Fruit fly (Drosophila melanogaster): Measurements from ENCODE around the gene CG3557.

The CG3557 gene

DNA sequence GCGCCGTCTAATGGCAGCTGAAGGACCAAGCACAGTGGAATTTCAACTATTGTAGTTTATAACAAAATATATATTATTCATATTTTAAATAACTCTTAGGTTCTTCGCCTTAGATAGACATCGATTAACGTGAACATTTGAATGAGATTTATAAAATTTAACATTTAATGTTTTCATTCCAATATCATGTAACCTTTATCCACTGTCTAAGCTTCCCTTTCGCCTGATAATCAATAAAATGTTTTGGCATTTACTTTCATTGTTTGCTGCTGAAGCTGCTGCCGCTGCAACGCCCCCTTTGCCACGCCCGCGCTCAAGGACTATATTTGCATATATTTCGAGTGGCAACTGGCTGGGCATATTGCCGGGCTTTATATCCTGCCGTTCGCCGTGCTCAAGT, 9.3 kb upstream of the CG3557 start:
- TF ChIP-seq Rx (GFP tag; IDR thresholded peaks at IDR 0.05) (no peak), CG14441 (GFP tag; IDR thresholded peaks at IDR 0.05) (no peak), kni (GFP tag; optimal IDR thresholded peaks at IDR 0.05) (no peak), Tbp (GFP tag; optimal IDR thresholded peaks at IDR 0.05) (no peak), CG11085 (GFP tag; IDR thresholded peaks at IDR 0.05) (no peak), tna (GFP tag; IDR thresholded peaks at IDR 0.05; ENCODE audit: partially characterized antibody) (no peak), CG6813 (GFP tag; optimal IDR thresholded peaks at IDR 0.05) (no peak), usp (GFP tag; optimal IDR thresholded peaks at IDR 0.05) (no peak), tgo (GFP tag; IDR thresholded peaks at IDR 0.05) (no peak), Antp (GFP tag; optimal IDR thresholded peaks at IDR 0.05) (no peak), tup (GFP tag; optimal IDR thresholded peaks at IDR 0.05) (no peak), Ets65A (GFP tag) (no peak), cas (GFP tag; IDR thresholded peaks at IDR 0.05) (no peak), Bgb (GFP tag; IDR thresholded peaks at IDR 0.05; ENCODE audit: partially characterized antibody) (no peak), lola (GFP tag; optimal IDR thresholded peaks at IDR 0.05) (no peak), amos (GFP tag; IDR thresholded peaks at IDR 0.05; ENCODE audit: partially characterized antibody) (no peak), CG4424 (GFP tag; optimal IDR thresholded peaks at IDR 0.05) (no peak), Dbx (GFP tag; IDR thresholded peaks at IDR 0.05) (no peak), CG10959 (GFP tag; IDR thresholded peaks at IDR 0.05) (no peak), MBD-R2 (GFP tag; IDR thresholded peaks at IDR 0.05) (no peak), z (GFP tag; IDR thresholded peaks at IDR 0.05) (no peak), CG11723 (GFP tag; optimal IDR thresholded peaks at IDR 0.05) (no peak), gem (tag; optimal IDR thresholded peaks at IDR 0.05) (peak; percentile 40), CG10565 (GFP tag; optimal IDR thresholded peaks at IDR 0.05) (no peak), Dad (GFP tag; optimal IDR thresholded peaks at IDR 0.05) (no peak), CG15601 (tag; optimal IDR thresholded peaks at IDR 0.05) (no peak), dmrt11E (tag; optimal IDR thresholded peaks at IDR 0.05) (no peak), CG42726 (GFP tag; IDR thresholded peaks at IDR 0.05; ENCODE audit: partially characterized antibody) (no peak), Ssrp (tag; optimal IDR thresholded peaks at IDR 0.05) (no peak), H15 (GFP tag; IDR thresholded peaks at IDR 0.05) (no peak), Hsf (GFP tag; optimal IDR thresholded peaks at IDR 0.05) (no peak), CG5245 (GFP tag; optimal IDR thresholded peaks at IDR 0.05) (no peak), shn (GFP tag; optimal IDR thresholded peaks at IDR 0.05) (no peak), Spps (tag; optimal IDR thresholded peaks at IDR 0.05) (no peak), Med (GFP tag) (peak; percentile 70), toy (GFP tag; IDR thresholded peaks at IDR 0.05) (no peak), CG12219 (GFP tag; optimal IDR thresholded peaks at IDR 0.05) (no peak), bab2 (GFP tag; optimal IDR thresholded peaks at IDR 0.05) (no peak), danr (GFP tag; IDR thresholded peaks at IDR 0.05) (no peak), Camta (GFP tag; optimal IDR thresholded peaks at IDR 0.05) (no peak), CG32767 (GFP tag; IDR thresholded peaks at IDR 0.05) (no peak), CG17328 (GFP tag; IDR thresholded peaks at IDR 0.05) (peak; percentile 45; the same call in 1 of the 2 replicates), Nf-YB (GFP tag; optimal IDR thresholded peaks at IDR 0.05) (no peak), Xrp1 (GFP tag; IDR thresholded peaks at IDR 0.05) (0 out of 2 replicates have a peak, but pooled peaks have one; percentile 9), Mrtf (GFP tag; IDR thresholded peaks at IDR 0.05) (no peak), CG12942 (GFP tag; optimal IDR thresholded peaks at IDR 0.05) (no peak), grn (GFP tag; optimal IDR thresholded peaks at IDR 0.05) (no peak), Optix (GFP tag; IDR thresholded peaks at IDR 0.05) (no peak), CG18599 (GFP tag; optimal IDR thresholded peaks at IDR 0.05) (peak; percentile 48), Kr (GFP tag; optimal IDR thresholded peaks at IDR 0.05) (no peak), CG34224 (GFP tag; IDR thresholded peaks at IDR 0.05; ENCODE audit: partially characterized antibody) (no peak), sr (GFP tag; IDR thresholded peaks at IDR 0.05) (no peak), gcm2 (GFP tag; optimal IDR thresholded peaks at IDR 0.05) (no peak)

All from whole organism, embryonic.